Fruit fly (Drosophila melanogaster) whole organism, prepupa: Measurements from ENCODE around the gene Dysb.

Experiments
- Blimp-1 ChIP-seq: fragments of 200-800 bp; sonication (Bioruptor generic); optimal IDR thresholded peaks from 3 replicates; lab custom pipeline; 2017; ENCODE audit warnings: missing biosample characterization, missing genetic modification characterization, mild to moderate bottlenecking, moderate library complexity, missing genetic modification reagents
- CG10631 ChIP-seq: fragments of 200-800 bp; sonication (Bioruptor generic); optimal IDR thresholded peaks from 2 replicates; lab custom pipeline; 2016; ENCODE audit warnings: missing biosample characterization, missing genetic modification characterization
- CG10669 ChIP-seq: fragments of 200-800 bp; sonication (Bioruptor generic); optimal IDR thresholded peaks from 3 replicates; lab custom pipeline; 2018; ENCODE audit warnings: missing biosample characterization, mild to moderate bottlenecking, missing genetic modification characterization, moderate library complexity
- CG11762 ChIP-seq: fragments of 200-800 bp; sonication (Bioruptor generic); optimal IDR thresholded peaks from 3 replicates; lab custom pipeline; 2016; ENCODE audit warnings: missing biosample characterization, missing genetic modification characterization; ENCODE audit not compliant: insufficient read depth
- CG11902 ChIP-seq: fragments of 200-800 bp; sonication (Bioruptor generic); optimal IDR thresholded peaks from 3 replicates; lab custom pipeline; 2016; ENCODE audit warnings: missing biosample characterization, missing genetic modification characterization
- CG15336 ChIP-seq: fragments of 200-800 bp; sonication (Bioruptor generic); IDR thresholded peaks from 2 replicates; pipeline ENCODE4 v1.3.6; 2022; ENCODE audit warnings: missing biosample characterization, missing genetic modification characterization
- CG1621 ChIP-seq: fragments of 200-800 bp; sonication (Bioruptor generic); optimal IDR thresholded peaks from 3 replicates; lab custom pipeline; 2018; ENCODE audit warnings: missing biosample characterization, mild to moderate bottlenecking, missing genetic modification characterization
- CG16779 ChIP-seq: fragments of 200-800 bp; sonication (Bioruptor generic); optimal IDR thresholded peaks from 3 replicates; lab custom pipeline; 2017; ENCODE audit warnings: missing biosample characterization, mild to moderate bottlenecking, missing genetic modification characterization
- CG3032 ChIP-seq: fragments of 200-800 bp; optimal IDR thresholded peaks from 2 replicates; lab custom pipeline; 2019; ENCODE audit warnings: missing biosample characterization, mild to moderate bottlenecking, missing genetic modification characterization, moderate library complexity
- CG32006 ChIP-seq: fragments of 200-800 bp; sonication (Bioruptor generic); optimal IDR thresholded peaks from 3 replicates; lab custom pipeline; 2017; ENCODE audit warnings: missing biosample characterization, mild to moderate bottlenecking, missing genetic modification characterization
- CG3919 ChIP-seq: fragments of 200-800 bp; sonication (Bioruptor generic); optimal IDR thresholded peaks from 3 replicates; lab custom pipeline; 2016; ENCODE audit warnings: missing biosample characterization, missing genetic modification characterization
- CG4318 ChIP-seq: fragments of 200-800 bp; sonication (Bioruptor generic); optimal IDR thresholded peaks from 3 replicates; lab custom pipeline; 2017; ENCODE audit warnings: missing biosample characterization, mild to moderate bottlenecking, missing genetic modification characterization
- CG6163 ChIP-seq: fragments of 200-800 bp; sonication (Bioruptor generic); IDR thresholded peaks from 3 replicates; pipeline ENCODE4 v1.3.6; 2022; ENCODE audit warnings: missing biosample characterization, missing genetic modification characterization
- CG6276 ChIP-seq: fragments of 200-800 bp; sonication (Bioruptor generic); optimal IDR thresholded peaks from 2 replicates; lab custom pipeline; 2017; ENCODE audit warnings: missing biosample characterization, mild to moderate bottlenecking, missing genetic modification characterization
- CG6792 ChIP-seq: fragments of 200-800 bp; sonication (Bioruptor generic); optimal IDR thresholded peaks from 3 replicates; lab custom pipeline; 2016; ENCODE audit warnings: missing biosample characterization, missing genetic modification characterization
- CG6808 ChIP-seq: fragments of 200-800 bp; sonication (Bioruptor generic); optimal IDR thresholded peaks from 3 replicates; lab custom pipeline; 2017; ENCODE audit warnings: missing biosample characterization, missing genetic modification characterization, mild to moderate bottlenecking, moderate library complexity, missing genetic modification reagents
- CG6854 ChIP-seq: fragments of 200-800 bp; sonication (Bioruptor generic); optimal IDR thresholded peaks from 2 replicates; lab custom pipeline; 2017; ENCODE audit warnings: missing biosample characterization, mild to moderate bottlenecking, missing genetic modification characterization
- CG8119 ChIP-seq: fragments of 200-800 bp; sonication (Bioruptor generic); IDR thresholded peaks from 3 replicates; pipeline ENCODE4 v1.3.6; 2022; ENCODE audit warnings: missing biosample characterization, missing genetic modification characterization
- CG8632 ChIP-seq: fragments of 200-800 bp; sonication (Bioruptor generic); optimal IDR thresholded peaks from 3 replicates; lab custom pipeline; 2016; ENCODE audit warnings: missing biosample characterization, missing genetic modification characterization
- CG9139 ChIP-seq: fragments of 200-800 bp; sonication (Bioruptor generic); optimal IDR thresholded peaks from 3 replicates; lab custom pipeline; 2017; ENCODE audit warnings: missing biosample characterization, mild to moderate bottlenecking, missing genetic modification characterization
- Eip78C ChIP-seq: fragments of 200-800 bp; sonication (Bioruptor generic); peaks from one replicate; lab custom pipeline; 2016; ENCODE audit warnings: missing biosample characterization, missing genetic modification characterization
- Eip93F ChIP-seq: fragments of 200-800 bp; sonication (Bioruptor generic); optimal IDR thresholded peaks from 2 replicates; lab custom pipeline; 2016; ENCODE audit warnings: missing biosample characterization, mild to moderate bottlenecking, missing genetic modification characterization
- Ets96B ChIP-seq: fragments of 200-800 bp; optimal IDR thresholded peaks from 2 replicates; lab custom pipeline; 2019; ENCODE audit warnings: missing biosample characterization, mild to moderate bottlenecking, missing genetic modification characterization, moderate library complexity
- Hr39 ChIP-seq: fragments of 200-800 bp; sonication (Bioruptor generic); optimal IDR thresholded peaks from 2 replicates; lab custom pipeline; 2016; ENCODE audit warnings: missing biosample characterization, missing genetic modification characterization
- Hr4 ChIP-seq: fragments of 200-800 bp; sonication (Bioruptor generic); optimal IDR thresholded peaks from 3 replicates; lab custom pipeline; 2016; ENCODE audit warnings: missing biosample characterization, missing genetic modification characterization
- Lpt ChIP-seq: fragments of 200-800 bp; sonication (Bioruptor generic); optimal IDR thresholded peaks from 3 replicates; lab custom pipeline; 2016; ENCODE audit warnings: missing biosample characterization, missing genetic modification characterization
- Met ChIP-seq: fragments of 200-800 bp; sonication (Bioruptor generic); optimal IDR thresholded peaks from 3 replicates; lab custom pipeline; 2016; ENCODE audit warnings: missing biosample characterization, missing genetic modification characterization
- OdsH ChIP-seq: fragments of 200-800 bp; sonication (Bioruptor generic); optimal IDR thresholded peaks from 3 replicates; lab custom pipeline; 2016; ENCODE audit warnings: missing biosample characterization, missing genetic modification characterization
- Smox ChIP-seq: fragments of 200-800 bp; sonication (Bioruptor generic); optimal IDR thresholded peaks from 3 replicates; lab custom pipeline; 2016; ENCODE audit warnings: missing biosample characterization, missing genetic modification characterization
- Sox102F ChIP-seq: fragments of 200-800 bp; sonication (Bioruptor generic); optimal IDR thresholded peaks from 2 replicates; lab custom pipeline; 2016; ENCODE audit warnings: missing biosample characterization, mild to moderate bottlenecking, missing genetic modification characterization
- Sox15 ChIP-seq: fragments of 200-800 bp; sonication (Bioruptor generic); optimal IDR thresholded peaks from 3 replicates; lab custom pipeline; 2016; ENCODE audit warnings: missing biosample characterization, missing genetic modification characterization
- acj6 ChIP-seq: fragments of 200-800 bp; sonication (Bioruptor generic); optimal IDR thresholded peaks from 3 replicates; lab custom pipeline; 2016; ENCODE audit warnings: missing biosample characterization, missing genetic modification characterization
- cyc ChIP-seq: fragments of 200-800 bp; sonication (Bioruptor generic); optimal IDR thresholded peaks from 3 replicates; lab custom pipeline; 2016; ENCODE audit warnings: missing biosample characterization, missing genetic modification characterization
- dsx ChIP-seq: fragments of 200-800 bp; optimal IDR thresholded peaks from 3 replicates; lab custom pipeline; 2019; ENCODE audit warnings: missing biosample characterization, mild to moderate bottlenecking, missing genetic modification characterization, moderate library complexity; ENCODE audit not compliant: poor library complexity, severe bottlenecking
- eg ChIP-seq: fragments of 200-800 bp; sonication (Bioruptor generic); IDR thresholded peaks from 3 replicates; pipeline ENCODE4 v1.3.6; 2022; ENCODE audit warnings: missing biosample characterization, missing genetic modification characterization
- fd85E ChIP-seq: fragments of 200-800 bp; sonication (Bioruptor generic); optimal IDR thresholded peaks from 3 replicates; lab custom pipeline; 2016; ENCODE audit warnings: missing biosample characterization, missing genetic modification characterization
- fkh ChIP-seq: fragments of 200-800 bp; sonication (Bioruptor generic); optimal IDR thresholded peaks from 3 replicates; lab custom pipeline; 2017; ENCODE audit warnings: missing biosample characterization, mild to moderate bottlenecking, missing genetic modification characterization, moderate library complexity
- net ChIP-seq: fragments of 200-800 bp; sonication (Bioruptor generic); optimal IDR thresholded peaks from 3 replicates; lab custom pipeline; 2016; ENCODE audit warnings: missing biosample characterization, missing genetic modification characterization
- pdm3 ChIP-seq: fragments of 200-800 bp; sonication (Bioruptor generic); optimal IDR thresholded peaks from 3 replicates; lab custom pipeline; 2016; ENCODE audit warnings: missing biosample characterization, missing genetic modification characterization
- salr ChIP-seq, 2 experiments: fragments of 200-800 bp; sonication (Bioruptor generic); optimal IDR thresholded peaks; 3 replicates each; lab custom pipeline; 2016 to 2018; ENCODE audit warnings: missing biosample characterization in 2 of 2, missing genetic modification characterization in 2 of 2, mild to moderate bottlenecking in 1 of 2
- ss ChIP-seq, 2 experiments: fragments of 200-800 bp; sonication (Bioruptor generic); optimal IDR thresholded peaks; 2 replicates in 1 of 2; 3 replicates in 1 of 2; lab custom pipeline; 2017 to 2018; ENCODE audit warnings: mild to moderate bottlenecking in 2 of 2, missing biosample characterization in 2 of 2, missing genetic modification characterization in 2 of 2, moderate library complexity in 1 of 2
- svp ChIP-seq: fragments of 200-800 bp; sonication (Bioruptor generic); peaks from one replicate; lab custom pipeline; 2016; ENCODE audit warnings: missing biosample characterization, missing genetic modification characterization
- topi ChIP-seq: fragments of 200-800 bp; sonication (Bioruptor generic); optimal IDR thresholded peaks from 3 replicates; lab custom pipeline; 2016; ENCODE audit warnings: missing biosample characterization, missing genetic modification characterization
- vri ChIP-seq: fragments of 200-800 bp; sonication (Bioruptor generic); optimal IDR thresholded peaks from 3 replicates; lab custom pipeline; 2016; ENCODE audit warnings: missing biosample characterization, mild to moderate bottlenecking, missing genetic modification characterization

The Dysb gene

DNA sequence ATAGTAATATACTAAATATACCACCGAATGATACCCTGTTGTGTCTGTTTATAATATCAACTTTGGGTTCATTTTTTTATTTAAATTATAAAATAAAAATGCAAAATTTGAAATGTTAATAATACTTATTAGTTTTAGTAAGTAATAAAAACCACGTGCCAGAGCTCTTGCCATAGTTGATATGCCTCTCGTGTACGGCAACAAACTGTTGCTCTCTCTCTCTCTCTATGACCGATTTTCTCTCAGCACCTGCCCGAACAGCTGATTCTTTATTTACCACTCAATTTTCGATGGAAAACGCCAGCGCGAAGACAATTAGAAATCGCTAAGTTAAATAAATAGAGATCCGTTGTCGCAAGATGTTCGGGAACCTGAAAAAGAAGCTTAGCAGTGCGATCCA lies at the start of gene Dysb (continued):
- TF ChIP-seq CG9139 (GFP tag; lab: Kevin White, UChicago) (no peak), OdsH (GFP tag; lab: Kevin White, UChicago) (peak; percentile 84), CG11902 (peak; percentile 19), CG6163 (GFP tag; lab: Robert Waterston, UW) (peak; percentile 91), Met (GFP tag; lab: Kevin White, UChicago) (peak; percentile 83), Smox (GFP tag; lab: Kevin White, UChicago) (no peak), CG6808 (peak; percentile 76), CG1621 (no peak)

DNA sequence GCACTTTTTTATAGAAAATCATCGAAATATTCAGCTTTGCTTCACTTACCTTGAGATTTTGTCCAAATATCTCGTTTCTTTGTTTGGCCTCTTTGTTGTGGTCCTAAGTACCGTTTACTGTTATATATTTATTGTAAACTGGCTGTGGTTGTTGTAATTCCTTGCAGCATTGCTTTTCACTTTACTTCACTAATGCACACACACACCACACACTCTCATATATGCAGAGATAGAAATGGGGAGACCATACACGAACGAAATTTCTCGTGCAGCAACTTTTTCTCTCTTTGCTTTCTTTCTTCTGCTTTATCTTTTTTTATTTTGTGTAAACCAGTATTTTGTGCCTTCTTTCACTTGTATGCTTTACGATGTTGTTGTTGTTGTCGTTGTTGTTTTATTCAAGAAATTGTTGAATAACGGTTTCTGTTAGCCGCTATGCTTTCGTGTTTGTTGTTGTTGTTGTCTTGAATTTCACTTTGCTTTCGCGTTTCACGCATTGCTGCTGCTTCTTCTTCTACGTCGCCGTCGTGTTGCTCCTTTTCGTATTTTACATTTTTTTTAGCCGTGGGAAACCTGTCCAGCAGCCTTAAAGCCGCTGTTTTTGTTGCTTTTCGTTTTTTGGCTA lies 48.2 kb upstream of the Dysb start:
- peak; percentile 4 for TF ChIP-seq Sox102F (GFP tag; lab: Kevin White, UChicago)
- peak; percentile 66; the same call in 2 of the 3 replicates for TF ChIP-seq eg (GFP tag; lab: Robert Waterston, UW)
- no peak for TF ChIP-seq fkh
- TF ChIP-seq dsx: peak; percentile 23
- no peak for TF ChIP-seq acj6 (GFP tag; lab: Kevin White, UChicago)
- TF ChIP-seq CG15336 (GFP tag; lab: Robert Waterston, UW): peak; percentile 80
- TF ChIP-seq CG6163 (GFP tag; lab: Robert Waterston, UW): peak; percentile 72; the same call in 2 of the 3 replicates
- TF ChIP-seq CG6854: peak; percentile 62
- TF ChIP-seq CG3032 (tag; lab: Kevin White, UChicago): no peak
- peak; percentile 25 for TF ChIP-seq Blimp-1 (GFP tag; lab: Kevin White, UChicago)
- TF ChIP-seq CG11762 (GFP tag; lab: Kevin White, UChicago): peak; percentile 4
- peak; percentile 64 for TF ChIP-seq CG6276 (GFP tag; lab: Kevin White, UChicago)
- TF ChIP-seq Eip78C: peak; percentile 59
- peak; percentile 10 for TF ChIP-seq svp
- TF ChIP-seq CG10669: peak; percentile 26
- TF ChIP-seq CG8119 (GFP tag; lab: Robert Waterston, UW): peak; percentile 81
- TF ChIP-seq Smox (GFP tag; lab: Kevin White, UChicago): no peak
- TF ChIP-seq CG8632 (GFP tag; lab: Kevin White, UChicago): no peak
- TF ChIP-seq Ets96B (tag; lab: Kevin White, UChicago): peak; percentile 8
- peak; percentile 19 for TF ChIP-seq CG32006
- TF ChIP-seq ss (GFP tag; optimal IDR thresholded peaks at IDR 0.05; lab: Kevin White, UChicago): peak; percentile 70
- TF ChIP-seq net (GFP tag; lab: Kevin White, UChicago): peak; percentile 11
- no peak for TF ChIP-seq Sox15 (GFP tag; lab: Kevin White, UChicago)
- TF ChIP-seq CG9139 (GFP tag; lab: Kevin White, UChicago): peak; percentile 46
- TF ChIP-seq Lpt: peak; percentile 58
- peak; percentile 58 for TF ChIP-seq CG6808
- no peak for TF ChIP-seq OdsH (GFP tag; lab: Kevin White, UChicago)
- no peak for TF ChIP-seq Eip93F
- TF ChIP-seq Hr39 (GFP tag; lab: Kevin White, UChicago): no peak
- TF ChIP-seq CG16779: peak; percentile 25
- TF ChIP-seq Hr4 (GFP tag; lab: Kevin White, UChicago): no peak

DNA sequence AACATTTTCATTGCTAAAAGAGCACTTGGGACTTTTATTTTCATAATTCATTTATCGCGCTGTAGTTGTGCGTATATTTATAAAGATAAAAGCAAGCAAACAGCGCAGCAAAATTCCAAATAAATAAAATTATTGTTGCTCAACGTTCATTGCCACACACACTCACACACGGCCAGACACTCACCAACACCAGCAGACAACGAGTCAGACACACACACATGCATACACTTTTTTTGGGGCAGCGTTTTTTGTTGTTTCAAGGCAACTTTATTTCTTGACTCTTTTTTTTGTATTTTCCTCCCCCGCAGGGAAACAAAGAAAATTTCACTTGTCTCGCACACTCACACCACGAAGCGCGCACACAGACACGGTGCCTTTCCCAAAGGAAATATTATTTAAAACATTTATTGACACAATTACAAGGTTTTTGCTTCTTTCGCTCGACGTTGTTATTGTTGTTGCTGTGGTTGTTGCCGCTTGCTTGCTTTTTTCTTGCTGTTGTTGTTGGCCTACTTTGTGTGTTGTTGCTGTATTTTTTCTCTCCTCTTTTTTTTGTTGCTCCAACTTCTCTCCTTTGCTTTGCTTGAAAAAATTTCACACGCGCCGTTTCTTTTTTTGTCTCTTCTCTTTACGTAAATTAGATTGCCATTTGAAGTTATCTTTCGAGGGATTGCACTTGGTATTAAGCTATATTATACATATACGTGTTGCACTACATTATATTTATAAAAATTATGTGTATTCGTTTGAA lies 47.5 kb upstream of the Dysb start:
- TF ChIP-seq svp (peak; percentile 33), salr (GFP tag; optimal IDR thresholded peaks at IDR 0.05; lab: Kevin White, UChicago) (peak in 1 of 2 experiments; percentile 28), CG10631 (no peak), vri (GFP tag; lab: Kevin White, UChicago) (peak; percentile 27), topi (GFP tag; lab: Kevin White, UChicago) (no peak), Sox15 (GFP tag; lab: Kevin White, UChicago) (no peak), pdm3 (GFP tag; lab: Kevin White, UChicago) (peak; percentile 35), CG11902 (no peak), ss (GFP tag; optimal IDR thresholded peaks at IDR 0.05; lab: Kevin White, UChicago) (peak; percentile 75 to 86), dsx (peak; percentile 75), Met (GFP tag; lab: Kevin White, UChicago) (peak; percentile 14), CG4318 (GFP tag; lab: Kevin White, UChicago) (no peak), Ets96B (tag; lab: Kevin White, UChicago) (peak; percentile 63), OdsH (GFP tag; lab: Kevin White, UChicago) (peak; percentile 21), CG6163 (GFP tag; lab: Robert Waterston, UW) (peak; percentile 67; the same call in 2 of the 3 replicates), CG6854 (peak; percentile 19), fd85E (GFP tag; lab: Kevin White, UChicago) (no peak), CG9139 (GFP tag; lab: Kevin White, UChicago) (peak; percentile 65), CG6808 (peak; percentile 83), CG3919 (GFP tag; lab: Kevin White, UChicago) (peak; percentile 27), CG6792 (no peak), cyc (GFP tag; lab: Kevin White, UChicago) (no peak), CG10669 (peak; percentile 39), Eip78C (peak; percentile 84)
